Worm (Caenorhabditis elegans): ENCODE data around the gene moa-2.
A peak's percentile ranks its signal among the peaks of the same experiment; 100 is the strongest.

Gene moa-2

ce11 chrII:7695636-7696035, 3.2 kb downstream of the moa-2 start:
- peak; percentile 70 for TF ChIP-seq elt-2 (tag; optimal IDR thresholded peaks at IDR 0.05)
- TF ChIP-seq syd-9 (tag; optimal IDR thresholded peaks at IDR 0.05): no peak

- TF ChIP-seq pha-2 (tag; optimal IDR thresholded peaks at IDR 0.05) (no peak), lin-11 (tag; optimal IDR thresholded peaks at IDR 0.05) (no peak), ceh-34 (tag; optimal IDR thresholded peaks at IDR 0.05) (no peak), elt-2 (tag; optimal IDR thresholded peaks at IDR 0.05) (peak; percentile 1)
Measured at ce11 chrII:7694745-7695144, 4.1 kb downstream of the moa-2 start.

ce11 chrII:7693929-7694328, 4.9 kb downstream of the moa-2 start, which contains the start of gene nhx-2:
TSS of gene nhx-2 (minus strand) at chrII:7693957.
- TF ChIP-seq elt-2 (tag; optimal IDR thresholded peaks at IDR 0.05) (peak; percentile 64), ahr-1 (tag; optimal IDR thresholded peaks at IDR 0.05) (no peak), nhr-11 (tag; optimal IDR thresholded peaks at IDR 0.05) (no peak)

DNA sequence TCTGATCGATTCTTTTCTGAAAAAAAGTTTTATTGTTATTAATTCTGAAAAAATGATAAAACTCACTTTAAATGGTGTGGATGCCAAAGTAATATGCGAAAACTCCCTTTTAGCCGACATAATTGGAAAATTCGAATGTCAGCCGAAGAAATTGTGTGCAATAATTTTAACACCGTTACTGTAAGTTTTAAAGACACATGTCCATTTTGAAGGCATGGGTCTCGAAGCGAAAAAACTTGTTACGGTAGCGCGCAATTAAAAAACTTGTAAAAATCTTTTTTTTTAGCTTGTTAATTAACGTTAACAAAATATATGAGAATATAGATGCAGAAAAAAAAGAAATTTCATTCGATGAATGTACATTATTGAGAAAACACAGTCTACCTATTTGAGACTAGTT, 8.4 kb downstream of the moa-2 start, which contains the start of gene pid-1:
Gene pid-1, minus strand, starts transcription at position 173 of the 400 bp plus-strand sequence.
- TF ChIP-seq sdc-2 (tag; optimal IDR thresholded peaks at IDR 0.05) (no peak), pax-1 (tag; optimal IDR thresholded peaks at IDR 0.05) (no peak), elt-2 (tag; optimal IDR thresholded peaks at IDR 0.05) (no peak), ceh-19 (GFP tag; optimal IDR thresholded peaks at IDR 0.05) (no peak), elt-4 (tag; optimal IDR thresholded peaks at IDR 0.05) (no peak), fkh-10 (GFP tag; optimal IDR thresholded peaks at IDR 0.05) (no peak), mec-3 (tag; optimal IDR thresholded peaks at IDR 0.05; ENCODE audit: borderline replicate concordance) (no peak)

ce11 chrII:7684589-7684988, 14.2 kb downstream of the moa-2 start, which contains the start of gene F18A1.1:
TSS of gene F18A1.1 (plus strand) at chrII:7684889.
- TF ChIP-seq K09A11.1 (tag; optimal IDR thresholded peaks at IDR 0.05; ENCODE audit: insufficient read depth) (no peak), ztf-16 (tag; optimal IDR thresholded peaks at IDR 0.05) (no peak), fkh-6 (tag; optimal IDR thresholded peaks at IDR 0.05) (no peak), lin-11 (tag; optimal IDR thresholded peaks at IDR 0.05) (no peak), nhr-11 (tag; optimal IDR thresholded peaks at IDR 0.05) (no peak), pat-9 (tag; optimal IDR thresholded peaks at IDR 0.05) (no peak), pag-3 (tag; optimal IDR thresholded peaks at IDR 0.05; ENCODE audit: borderline replicate concordance) (no peak), nfya-1 (tag; optimal IDR thresholded peaks at IDR 0.05) (no peak), ceh-22 (tag; optimal IDR thresholded peaks at IDR 0.05) (no peak), eyg-1 (tag; optimal IDR thresholded peaks at IDR 0.05) (no peak), ceh-30 (tag; optimal IDR thresholded peaks at IDR 0.05) (no peak), fax-1 (tag; optimal IDR thresholded peaks at IDR 0.05) (no peak), mec-3 (tag; optimal IDR thresholded peaks at IDR 0.05; ENCODE audit: borderline replicate concordance) (no peak), lim-6 (tag; optimal IDR thresholded peaks at IDR 0.05) (no peak), ceh-24 (tag; optimal IDR thresholded peaks at IDR 0.05) (no peak), nhr-232 (tag; optimal IDR thresholded peaks at IDR 0.05) (no peak), ceh-2 (tag; optimal IDR thresholded peaks at IDR 0.05) (no peak), sox-4 (tag; optimal IDR thresholded peaks at IDR 0.05) (no peak), hlh-8 (tag; optimal IDR thresholded peaks at IDR 0.05) (no peak)

- TF ChIP-seq C08G9.2 (tag; optimal IDR thresholded peaks at IDR 0.05): no peak
- TF ChIP-seq nfya-1 (tag; optimal IDR thresholded peaks at IDR 0.05): no peak
- no peak for TF ChIP-seq pros-1 (tag; optimal IDR thresholded peaks at IDR 0.05)
Measured at ce11 chrII:7682488-7682887, 16.3 kb downstream of the moa-2 start.

ce11 chrII:7681898-7682297, 16.9 kb downstream of the moa-2 start, which contains the start of gene lin-26:
TSS of gene lin-26 (plus strand) at chrII:7682198.
- TF ChIP-seq syd-9 (tag; optimal IDR thresholded peaks at IDR 0.05): no peak
- TF ChIP-seq pat-9 (tag; optimal IDR thresholded peaks at IDR 0.05): no peak
- no peak for TF ChIP-seq C08G9.2 (tag; optimal IDR thresholded peaks at IDR 0.05)
- no peak for TF ChIP-seq nfya-1 (tag; optimal IDR thresholded peaks at IDR 0.05)
- no peak for TF ChIP-seq dmd-4 (tag; optimal IDR thresholded peaks at IDR 0.05; ENCODE audit: borderline replicate concordance)
- TF ChIP-seq dve-1 (tag; optimal IDR thresholded peaks at IDR 0.05): no peak
- no peak for TF ChIP-seq fax-1 (tag; optimal IDR thresholded peaks at IDR 0.05)
- TF ChIP-seq ceh-48 (tag; optimal IDR thresholded peaks at IDR 0.05): no peak
- TF ChIP-seq ceh-24 (tag; optimal IDR thresholded peaks at IDR 0.05): no peak
- TF ChIP-seq ceh-2 (tag; optimal IDR thresholded peaks at IDR 0.05): no peak
- no peak for TF ChIP-seq ceh-34 (tag; optimal IDR thresholded peaks at IDR 0.05)
- no peak for TF ChIP-seq eyg-1 (tag; optimal IDR thresholded peaks at IDR 0.05)
